Fruit fly (Drosophila melanogaster): ENCODE data around the gene Ppm1.

Gene Ppm1

dm6 chr3L:627819-628601 lies 46.9 kb downstream of the Ppm1 start (continued):
- TF ChIP-seq Eip75B (GFP tag; optimal IDR thresholded peaks at IDR 0.05) (peak; percentile 36), CG11902 (GFP tag; optimal IDR thresholded peaks at IDR 0.05) (no peak), Ets21C (GFP tag; optimal IDR thresholded peaks at IDR 0.05) (no peak), spab (GFP tag; optimal IDR thresholded peaks at IDR 0.05) (peak; percentile 5), fkh (GFP tag; optimal IDR thresholded peaks at IDR 0.05) (peak; percentile 97), acj6 (GFP tag; optimal IDR thresholded peaks at IDR 0.05) (peak; percentile 27), CG10669 (GFP tag; optimal IDR thresholded peaks at IDR 0.05) (peak; percentile 23), CG8119 (GFP tag; IDR thresholded peaks at IDR 0.05) (peak; percentile 75), CG7368 (GFP tag; optimal IDR thresholded peaks at IDR 0.05) (peak; percentile 23), net (GFP tag; optimal IDR thresholded peaks at IDR 0.05) (peak; percentile 51), Sox14 (GFP tag; optimal IDR thresholded peaks at IDR 0.05) (peak; percentile 26), CG6854 (GFP tag; optimal IDR thresholded peaks at IDR 0.05) (peak; percentile 43), dsx (GFP tag; optimal IDR thresholded peaks at IDR 0.05; ENCODE audit: poor library complexity, severe bottlenecking) (peak; percentile 71), CG32006 (GFP tag; optimal IDR thresholded peaks at IDR 0.05) (peak; percentile 62), Gug (GFP tag; IDR thresholded peaks at IDR 0.05) (peak; percentile 35; the same call in 1 of the 2 replicates), vri (GFP tag; optimal IDR thresholded peaks at IDR 0.05) (peak; percentile 75), Met (GFP tag; optimal IDR thresholded peaks at IDR 0.05) (peak; percentile 21), CG6792 (GFP tag; optimal IDR thresholded peaks at IDR 0.05) (no peak), CG10631 (GFP tag; optimal IDR thresholded peaks at IDR 0.05) (no peak), lz (GFP tag; optimal IDR thresholded peaks at IDR 0.05) (peak; percentile 31), CG3919 (GFP tag; optimal IDR thresholded peaks at IDR 0.05) (no peak), CG8319 (GFP tag; optimal IDR thresholded peaks at IDR 0.05) (no peak), dac (GFP tag; optimal IDR thresholded peaks at IDR 0.05) (no peak), CG1621 (tag; optimal IDR thresholded peaks at IDR 0.05) (peak; percentile 25), CG11762 (GFP tag; optimal IDR thresholded peaks at IDR 0.05; ENCODE audit: insufficient read depth) (no peak), CG34406 (GFP tag; optimal IDR thresholded peaks at IDR 0.05) (no peak), svp (GFP tag) (peak; percentile 72), cyc (GFP tag; optimal IDR thresholded peaks at IDR 0.05) (peak; percentile 25), CG11294 (GFP tag; IDR thresholded peaks at IDR 0.05) (no peak; the same call in none of the 2 replicates), topi (GFP tag; optimal IDR thresholded peaks at IDR 0.05) (peak; percentile 25), Hr4 (GFP tag; optimal IDR thresholded peaks at IDR 0.05) (peak; percentile 54), CG8632 (GFP tag; optimal IDR thresholded peaks at IDR 0.05) (no peak), CG31627 (GFP tag; optimal IDR thresholded peaks at IDR 0.05) (peak; percentile 44)

dm6 chr3L:628654-629285 lies 47.6 kb downstream of the Ppm1 start:
- TF ChIP-seq Gug (GFP tag; IDR thresholded peaks at IDR 0.05) (no peak), dac (GFP tag; optimal IDR thresholded peaks at IDR 0.05) (no peak), CG15336 (GFP tag; IDR thresholded peaks at IDR 0.05) (no peak), CG16779 (tag; optimal IDR thresholded peaks at IDR 0.05) (no peak), achi (GFP tag; optimal IDR thresholded peaks at IDR 0.05) (no peak), Blimp-1 (GFP tag; optimal IDR thresholded peaks at IDR 0.05) (no peak), ss (GFP tag; optimal IDR thresholded peaks at IDR 0.05) (no peak), fd85E (GFP tag; optimal IDR thresholded peaks at IDR 0.05) (no peak), Hr38 (GFP tag; optimal IDR thresholded peaks at IDR 0.05) (no peak), Smox (GFP tag; optimal IDR thresholded peaks at IDR 0.05) (no peak), Lpt (GFP tag; optimal IDR thresholded peaks at IDR 0.05) (no peak), lz (GFP tag; optimal IDR thresholded peaks at IDR 0.05) (no peak), Eip93F (GFP tag; optimal IDR thresholded peaks at IDR 0.05) (no peak), CG11902 (GFP tag; optimal IDR thresholded peaks at IDR 0.05) (no peak), CG6792 (GFP tag; optimal IDR thresholded peaks at IDR 0.05) (no peak), CG7368 (GFP tag; optimal IDR thresholded peaks at IDR 0.05) (no peak), CG10669 (GFP tag; optimal IDR thresholded peaks at IDR 0.05) (no peak), topi (GFP tag; optimal IDR thresholded peaks at IDR 0.05) (no peak), Hr4 (GFP tag; optimal IDR thresholded peaks at IDR 0.05) (no peak), CG6276 (GFP tag; optimal IDR thresholded peaks at IDR 0.05) (peak; percentile 14), CG11294 (GFP tag; IDR thresholded peaks at IDR 0.05) (no peak), Sox102F (GFP tag; optimal IDR thresholded peaks at IDR 0.05) (no peak), salr (GFP tag; optimal IDR thresholded peaks at IDR 0.05) (no peak), CG6808 (GFP tag; optimal IDR thresholded peaks at IDR 0.05) (peak; percentile 14), CG9139 (GFP tag; optimal IDR thresholded peaks at IDR 0.05) (no peak), Sox14 (GFP tag; optimal IDR thresholded peaks at IDR 0.05) (no peak), svp (GFP tag) (peak; percentile 5)
